Worm (Caenorhabditis elegans) whole organism, midembryonic: Measurements from ENCODE around the gene T28D6.7.

Source experiments
- flt-1 ChIP-seq: fragments of 200-800 bp; sonication (Bioruptor generic); IDR thresholded peaks from 2 replicates; pipeline ENCODE4 v1.3.6; 2022; ENCODE audit warnings: missing genetic modification characterization, missing compliant biosample characterization
- med-1 ChIP-seq: sonication (generic microtip); optimal IDR thresholded peaks from 2 replicates; lab custom pipeline; 2017; ENCODE audit warnings: missing genetic modification characterization, mild to moderate bottlenecking, missing compliant biosample characterization, antibody characterized with exemption, missing genetic modification reagents; ENCODE audit not compliant: insufficient read depth

ce11 chrIII:11358273-11358672 is 12.0 kb upstream of the T28D6.7 start:
- no peak for TF ChIP-seq flt-1 (GFP tag; lab: Robert Waterston, UW)
- TF ChIP-seq med-1 (GFP tag; lab: Kevin White, UChicago), result no peak
